Fruit fly (Drosophila melanogaster) S2 (cell line): ENCODE data around the gene CG43091.

Source experiments
- CG8478 ChIP-seq: fragments of >200 bp; optimal IDR thresholded peaks from 2 replicates; lab custom pipeline; 2018
- CTCF ChIP-seq, 2 experiments: fragments of >200 bp; optimal IDR thresholded peaks; 2 replicates each; lab custom pipeline; 2018

CG43091 gene

dm6 chr3R:22718401-22718800 lies 50.1 kb downstream of the CG43091 start:
- TF ChIP-seq CTCF (optimal IDR thresholded peaks at IDR 0.05; lab: Kevin White, UChicago) (no peak), CG8478 (lab: Kevin White, UChicago) (no peak)
